Fruit fly (Drosophila melanogaster) whole organism, embryonic: Measurements from ENCODE around the gene Sec8.
A peak's percentile ranks its signal among the peaks of the same experiment; 100 is the strongest.

ENCODE experiments used
- B-H2 ChIP-seq: fragments of 200-800 bp; sonication (Bioruptor generic); optimal IDR thresholded peaks from 2 replicates; lab custom pipeline; 2018; ENCODE audit warnings: missing biosample characterization, mild to moderate bottlenecking, missing genetic modification characterization
- CG11398 ChIP-seq: fragments of 200-800 bp; sonication (Bioruptor generic); optimal IDR thresholded peaks from 2 replicates; lab custom pipeline; 2016; ENCODE audit warnings: missing biosample characterization, missing genetic modification characterization
- CG12071 ChIP-seq: fragments of 200-800 bp; sonication (Bioruptor generic); optimal IDR thresholded peaks from 3 replicates; lab custom pipeline; 2018; ENCODE audit warnings: missing biosample characterization, mild to moderate bottlenecking, missing genetic modification characterization
- CG12236 ChIP-seq: fragments of 200-800 bp; sonication (Bioruptor generic); optimal IDR thresholded peaks from 2 replicates; lab custom pipeline; 2016; ENCODE audit warnings: missing biosample characterization, missing genetic modification characterization
- CG12942 ChIP-seq: fragments of 200-800 bp; sonication (Bioruptor generic); optimal IDR thresholded peaks from 3 replicates; lab custom pipeline; 2016; ENCODE audit warnings: missing biosample characterization, missing genetic modification characterization
- CG13624 ChIP-seq: fragments of 200-800 bp; sonication (Bioruptor generic); optimal IDR thresholded peaks from 2 replicates; lab custom pipeline; 2016; ENCODE audit warnings: missing biosample characterization, missing genetic modification characterization
- CG14710 ChIP-seq: fragments of 200-800 bp; sonication (Bioruptor generic); optimal IDR thresholded peaks from 3 replicates; lab custom pipeline; 2019; ENCODE audit warnings: missing biosample characterization, mild to moderate bottlenecking, missing genetic modification characterization, moderate library complexity
- CG15601 ChIP-seq: fragments of 200-800 bp; sonication (Bioruptor generic); optimal IDR thresholded peaks from 3 replicates; lab custom pipeline; 2019; ENCODE audit warnings: missing biosample characterization, mild to moderate bottlenecking, missing genetic modification characterization, moderate library complexity
- CG2202 ChIP-seq: fragments of 200-800 bp; sonication (Bioruptor generic); optimal IDR thresholded peaks from 2 replicates; lab custom pipeline; 2018; ENCODE audit warnings: missing biosample characterization, mild to moderate bottlenecking, missing genetic modification characterization
- CG31365 ChIP-seq: fragments of 200-800 bp; sonication (Bioruptor generic); optimal IDR thresholded peaks from 2 replicates; lab custom pipeline; 2018; ENCODE audit warnings: missing biosample characterization, mild to moderate bottlenecking, missing genetic modification characterization
- CG3995 ChIP-seq: fragments of 200-800 bp; sonication (Bioruptor generic); optimal IDR thresholded peaks from 3 replicates; lab custom pipeline; 2016; ENCODE audit warnings: missing biosample characterization, missing genetic modification characterization
- CG42726 ChIP-seq: fragments of 200-800 bp; sonication (Bioruptor generic); IDR thresholded peaks from 2 replicates; pipeline ENCODE4 v1.3.6; 2022; ENCODE audit warnings: missing biosample characterization, missing genetic modification characterization; ENCODE audit not compliant: partially characterized antibody
- CG6654 ChIP-seq: fragments of 200-800 bp; sonication (Bioruptor generic); optimal IDR thresholded peaks from 2 replicates; lab custom pipeline; 2017; ENCODE audit warnings: missing biosample characterization, mild to moderate bottlenecking, missing genetic modification characterization
- CG6683 ChIP-seq: fragments of 200-800 bp; sonication (Bioruptor generic); optimal IDR thresholded peaks from 2 replicates; lab custom pipeline; 2017; ENCODE audit warnings: missing biosample characterization, mild to moderate bottlenecking, missing genetic modification characterization, missing genetic modification reagents
- CG7928 ChIP-seq: fragments of 200-800 bp; sonication (Bioruptor generic); optimal IDR thresholded peaks from 2 replicates; lab custom pipeline; 2017; ENCODE audit warnings: missing biosample characterization, mild to moderate bottlenecking, missing genetic modification characterization
- CG8290 ChIP-seq, 3 experiments: fragments of 200-800 bp; sonication (Bioruptor generic); optimal IDR thresholded peaks; 2 replicates each; lab custom pipeline; 2016 to 2019; ENCODE audit warnings: missing biosample characterization in 3 of 3, missing genetic modification characterization in 3 of 3, mild to moderate bottlenecking in 2 of 3, moderate library complexity in 1 of 3
- CTCF ChIP-seq: fragments of 200-800 bp; sonication (Bioruptor generic); optimal IDR thresholded peaks from 2 replicates; lab custom pipeline; 2017; ENCODE audit warnings: missing biosample characterization, mild to moderate bottlenecking, missing genetic modification characterization, moderate library complexity
- CrebB ChIP-seq: fragments of 200-800 bp; sonication (Bioruptor generic); optimal IDR thresholded peaks from 3 replicates; lab custom pipeline; 2018; ENCODE audit warnings: missing biosample characterization, mild to moderate bottlenecking, missing genetic modification characterization
- D19B ChIP-seq: fragments of 200-800 bp; sonication (Bioruptor generic); optimal IDR thresholded peaks from 2 replicates; lab custom pipeline; 2017; ENCODE audit warnings: missing biosample characterization, mild to moderate bottlenecking, missing genetic modification characterization
- HLH3B ChIP-seq: fragments of 200-800 bp; sonication (Bioruptor generic); IDR thresholded peaks from 2 replicates; pipeline ENCODE4 v1.3.6; 2022; ENCODE audit warnings: missing biosample characterization, missing genetic modification characterization
- HLH4C ChIP-seq: fragments of 200-800 bp; sonication (Bioruptor generic); IDR thresholded peaks from 3 replicates; pipeline ENCODE4 v1.3.6; 2022; ENCODE audit warnings: missing biosample characterization, missing genetic modification characterization; ENCODE audit not compliant: partially characterized antibody
- HmgZ ChIP-seq: fragments of 200-800 bp; sonication (Bioruptor generic); optimal IDR thresholded peaks from 2 replicates; lab custom pipeline; 2018; ENCODE audit warnings: missing biosample characterization, mild to moderate bottlenecking, missing genetic modification characterization
- Kr ChIP-seq: fragments of 200-800 bp; sonication (Bioruptor generic); optimal IDR thresholded peaks from 2 replicates; lab custom pipeline; 2017; ENCODE audit warnings: missing biosample characterization, mild to moderate bottlenecking, missing genetic modification characterization
- Nf-YC ChIP-seq: fragments of 200-800 bp; optimal IDR thresholded peaks from 3 replicates; lab custom pipeline; 2019; ENCODE audit warnings: missing biosample characterization, mild to moderate bottlenecking, missing genetic modification characterization, moderate library complexity
- Stat92E ChIP-seq, 3 experiments: fragments of >200 bp in 2 of 3; fragments of 200-800 bp in 1 of 3; sonication (Bioruptor generic) in 1 of 3; optimal IDR thresholded peaks; 2 replicates each; lab custom pipeline; 2017 to 2019; ENCODE audit warnings: missing biosample characterization in 3 of 3, missing genetic modification characterization in 3 of 3, mild to moderate bottlenecking in 1 of 3, moderate library complexity in 1 of 3
- ap ChIP-seq: fragments of 200-800 bp; sonication (Bioruptor generic); IDR thresholded peaks from 2 replicates; pipeline ENCODE4 v1.3.6; 2022; ENCODE audit warnings: missing biosample characterization, missing genetic modification characterization
- bowl ChIP-seq: fragments of 200-800 bp; sonication (Bioruptor generic); IDR thresholded peaks from 2 replicates; pipeline ENCODE4 v1.3.6; 2022; ENCODE audit warnings: missing biosample characterization, missing genetic modification characterization
- chif ChIP-seq, 2 experiments: fragments of 200-800 bp; sonication (Bioruptor generic); optimal IDR thresholded peaks; 3 replicates each; lab custom pipeline; 2016; ENCODE audit warnings: missing biosample characterization in 2 of 2, missing genetic modification characterization in 2 of 2
- crp ChIP-seq, 2 experiments: fragments of 200-800 bp; sonication (Bioruptor generic); optimal IDR thresholded peaks; 2 replicates in 1 of 2; 3 replicates in 1 of 2; lab custom pipeline; 2017; ENCODE audit warnings: missing biosample characterization in 2 of 2, missing genetic modification characterization in 2 of 2, mild to moderate bottlenecking in 1 of 2, moderate library complexity in 1 of 2
- cwo ChIP-seq: fragments of 200-800 bp; sonication (Bioruptor generic); optimal IDR thresholded peaks from 3 replicates; lab custom pipeline; 2017; ENCODE audit warnings: missing biosample characterization, missing genetic modification characterization, mild to moderate bottlenecking, moderate library complexity, missing genetic modification reagents
- dm ChIP-seq: fragments of 200-800 bp; sonication (Bioruptor generic); optimal IDR thresholded peaks from 3 replicates; lab custom pipeline; 2016; ENCODE audit warnings: missing biosample characterization, missing genetic modification characterization
- dmrt99B ChIP-seq: fragments of 200-800 bp; sonication (Bioruptor generic); optimal IDR thresholded peaks from 2 replicates; lab custom pipeline; 2018; ENCODE audit warnings: missing biosample characterization, mild to moderate bottlenecking, missing genetic modification characterization, moderate library complexity
- esg ChIP-seq: fragments of 200-800 bp; sonication (Bioruptor generic); conservative IDR thresholded peaks from 2 replicates; pipeline ENCODE4 v1.3.6; 2022; ENCODE audit warnings: missing biosample characterization, missing genetic modification characterization
- fd102C ChIP-seq: fragments of 200-800 bp; sonication (Bioruptor generic); optimal IDR thresholded peaks from 2 replicates; lab custom pipeline; 2018; ENCODE audit warnings: missing biosample characterization, mild to moderate bottlenecking, missing genetic modification characterization, moderate library complexity
- fd64A ChIP-seq: fragments of 200-800 bp; sonication (Bioruptor generic); optimal IDR thresholded peaks from 3 replicates; lab custom pipeline; 2018; ENCODE audit warnings: missing biosample characterization, mild to moderate bottlenecking, missing genetic modification characterization
- hbn ChIP-seq: fragments of 200-800 bp; sonication (Bioruptor generic); IDR thresholded peaks from 2 replicates; pipeline ENCODE4 v1.3.6; 2022; ENCODE audit warnings: missing biosample characterization, missing genetic modification characterization; ENCODE audit not compliant: partially characterized antibody
- lilli ChIP-seq: fragments of 200-800 bp; sonication (Bioruptor generic); optimal IDR thresholded peaks from 3 replicates; lab custom pipeline; 2016; ENCODE audit warnings: missing biosample characterization, missing genetic modification characterization
- maf-S ChIP-seq: fragments of 200-800 bp; sonication (Bioruptor generic); optimal IDR thresholded peaks from 2 replicates; lab custom pipeline; 2016; ENCODE audit warnings: missing biosample characterization, missing genetic modification characterization
- nerfin-2 ChIP-seq: fragments of 200-800 bp; sonication (Bioruptor generic); IDR thresholded peaks from 2 replicates; pipeline ENCODE4 v1.3.6; 2022; ENCODE audit warnings: missing biosample characterization, missing genetic modification characterization; ENCODE audit not compliant: partially characterized antibody
- nom ChIP-seq: fragments of 200-800 bp; sonication (Bioruptor generic); optimal IDR thresholded peaks from 2 replicates; lab custom pipeline; 2017; ENCODE audit warnings: missing biosample characterization, missing genetic modification characterization, mild to moderate bottlenecking, moderate library complexity, missing genetic modification reagents
- onecut ChIP-seq: fragments of 200-800 bp; sonication (Bioruptor generic); IDR thresholded peaks from 2 replicates; pipeline ENCODE4 v1.3.6; 2022; ENCODE audit warnings: missing biosample characterization, missing genetic modification characterization
- pho ChIP-seq: fragments of 200-800 bp; sonication (Bioruptor generic); optimal IDR thresholded peaks from 2 replicates; lab custom pipeline; 2016; ENCODE audit warnings: missing biosample characterization, missing genetic modification characterization
- ranshi ChIP-seq: fragments of 200-800 bp; sonication (Bioruptor generic); IDR thresholded peaks from 2 replicates; pipeline ENCODE4 v1.3.6; 2022; ENCODE audit warnings: missing biosample characterization, missing genetic modification characterization
- scrt ChIP-seq: fragments of 200-800 bp; sonication (Bioruptor generic); optimal IDR thresholded peaks from 2 replicates; lab custom pipeline; 2018; ENCODE audit warnings: missing biosample characterization, mild to moderate bottlenecking, missing genetic modification characterization, moderate library complexity
- slp2 ChIP-seq: fragments of 200-800 bp; sonication (Bioruptor generic); optimal IDR thresholded peaks from 2 replicates; lab custom pipeline; 2016; ENCODE audit warnings: missing biosample characterization, missing genetic modification characterization
- sqz ChIP-seq: fragments of 200-800 bp; sonication (Bioruptor generic); optimal IDR thresholded peaks from 3 replicates; lab custom pipeline; 2018; ENCODE audit warnings: missing biosample characterization, mild to moderate bottlenecking, missing genetic modification characterization
- tll ChIP-seq, 2 experiments: fragments of 200-800 bp in 1 of 2; fragments of >200 bp in 1 of 2; sonication (Bioruptor generic) in 1 of 2; optimal IDR thresholded peaks; 2 replicates each; lab custom pipeline; 2017 to 2019; ENCODE audit warnings: missing biosample characterization in 2 of 2, missing genetic modification characterization in 2 of 2, mild to moderate bottlenecking in 1 of 2, moderate library complexity in 1 of 2
- trem ChIP-seq: fragments of 200-800 bp; optimal IDR thresholded peaks from 3 replicates; lab custom pipeline; 2019; ENCODE audit warnings: missing biosample characterization, mild to moderate bottlenecking, missing genetic modification characterization, moderate library complexity
- wek ChIP-seq: fragments of 200-800 bp; sonication (Bioruptor generic); optimal IDR thresholded peaks from 3 replicates; lab custom pipeline; 2018; ENCODE audit warnings: missing biosample characterization, mild to moderate bottlenecking, missing genetic modification characterization, moderate library complexity

Gene Sec8

DNA sequence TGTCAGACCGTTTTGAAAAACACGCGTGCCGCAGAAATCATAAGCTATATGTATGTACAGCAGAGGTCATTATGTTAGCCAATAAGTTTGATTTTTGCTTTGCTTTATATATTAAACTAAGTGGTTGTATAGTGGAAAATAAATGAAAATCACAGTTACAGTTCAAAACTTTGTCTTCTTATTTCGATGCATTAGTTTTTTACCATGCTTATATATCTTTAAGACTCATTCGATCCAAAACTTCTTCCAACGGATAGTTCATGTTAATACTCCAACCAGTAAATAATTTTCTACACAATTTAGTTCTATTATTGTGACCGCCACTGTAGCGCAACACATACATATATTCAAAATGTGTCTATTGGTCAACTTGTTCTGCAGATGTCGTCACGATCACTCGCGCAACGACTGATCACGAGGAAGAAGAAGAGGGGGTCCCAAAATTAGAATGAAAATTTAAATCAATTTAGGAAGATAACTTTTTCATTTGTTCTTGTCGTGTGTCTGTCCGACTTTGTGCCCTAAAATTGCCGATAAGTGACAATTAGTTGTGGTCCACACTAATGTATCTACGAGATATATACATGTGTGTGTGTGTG is 53.2 kb downstream of the Sec8 start (continued):
- TF ChIP-seq trem (tag; lab: Kevin White, UChicago) (peak; percentile 73), esg (GFP tag; lab: Robert Waterston, UW) (peak; percentile 47; the same call in 1 of the 2 replicates), fd102C (GFP tag; lab: Kevin White, UChicago) (no peak), slp2 (GFP tag; lab: Kevin White, UChicago) (peak; percentile 8), CG2202 (tag; lab: Kevin White, UChicago) (peak; percentile 12), onecut (GFP tag; lab: Robert Waterston, UW) (peak; percentile 43; the same call in 1 of the 2 replicates), HLH4C (GFP tag; lab: Robert Waterston, UW) (no peak), maf-S (GFP tag; lab: Kevin White, UChicago) (no peak), pho (no peak), sqz (GFP tag; lab: Kevin White, UChicago) (no peak), dmrt99B (tag; lab: Kevin White, UChicago) (no peak), ap (GFP tag; lab: Robert Waterston, UW) (no peak), B-H2 (GFP tag; lab: Kevin White, UChicago) (no peak), bowl (GFP tag; lab: Robert Waterston, UW) (no peak), CG8290 (GFP tag; optimal IDR thresholded peaks at IDR 0.05; lab: Kevin White, UChicago) (no peak), CG8290 (tag; optimal IDR thresholded peaks at IDR 0.05; lab: Kevin White, UChicago) (no peak), nerfin-2 (no peak), CG12071 (GFP tag; lab: Kevin White, UChicago) (no peak), HmgZ (tag; lab: Kevin White, UChicago) (peak; percentile 24), D19B (peak; percentile 26), CG6683 (no peak), nom (GFP tag; lab: Kevin White, UChicago) (no peak), tll (GFP tag; optimal IDR thresholded peaks at IDR 0.05; lab: Kevin White, UChicago) (no peak), CG13624 (GFP tag; lab: Kevin White, UChicago) (peak; percentile 54), CG12942 (GFP tag; lab: Kevin White, UChicago) (no peak), CG11398 (GFP tag; lab: Kevin White, UChicago) (peak; percentile 8), CG12236 (GFP tag; lab: Kevin White, UChicago) (no peak), Nf-YC (tag; lab: Kevin White, UChicago) (no peak), ranshi (GFP tag; lab: Robert Waterston, UW) (0 out of 2 replicates have a peak, but pooled peaks have one; percentile 18), CrebB (tag; lab: Kevin White, UChicago) (no peak), Kr (GFP tag; lab: Kevin White, UChicago) (no peak), crp (GFP tag; optimal IDR thresholded peaks at IDR 0.05; lab: Kevin White, UChicago) (no peak), fd64A (peak; percentile 55), cwo (GFP tag; lab: Kevin White, UChicago) (peak; percentile 72), lilli (GFP tag; lab: Kevin White, UChicago) (peak; percentile 57), CG42726 (no peak), dm (GFP tag; lab: Kevin White, UChicago) (no peak), CG31365 (no peak), scrt (GFP tag; lab: Kevin White, UChicago) (no peak), chif (GFP tag; optimal IDR thresholded peaks at IDR 0.05; lab: Kevin White, UChicago) (peak; percentile 43 to 56), CG14710 (tag; lab: Kevin White, UChicago) (no peak), wek (GFP tag; lab: Kevin White, UChicago) (no peak), CG7928 (GFP tag; lab: Kevin White, UChicago) (peak; percentile 1), Stat92E (GFP tag; optimal IDR thresholded peaks at IDR 0.05; lab: Kevin White, UChicago) (peak in 1 of 3 experiments; percentile 33), CG3995 (GFP tag; lab: Kevin White, UChicago) (no peak), HLH3B (GFP tag; lab: Robert Waterston, UW) (0 out of 2 replicates have a peak, but pooled peaks have one; percentile 33), CTCF (GFP tag; lab: Kevin White, UChicago) (no peak), CG15601 (tag; lab: Kevin White, UChicago) (no peak), CG6654 (GFP tag; lab: Kevin White, UChicago) (peak; percentile 15), hbn (GFP tag; lab: Robert Waterston, UW) (no peak)
